Fruit fly (Drosophila melanogaster) whole organism, embryonic: ENCODE measurements around the gene CG34258.

Experiments
- Antp ChIP-seq: fragments of 200-800 bp; sonication (Bioruptor generic); optimal IDR thresholded peaks from 3 replicates; lab custom pipeline; 2016; ENCODE audit warnings: missing biosample characterization, missing genetic modification characterization
- B-H1 ChIP-seq: fragments of 200-800 bp; sonication (Bioruptor generic); IDR thresholded peaks from 3 replicates; pipeline ENCODE4 v1.3.6; 2022; ENCODE audit warnings: missing biosample characterization, missing genetic modification characterization
- CG10366 ChIP-seq: fragments of 200-800 bp; sonication (Bioruptor generic); IDR thresholded peaks from 2 replicates; pipeline ENCODE4 v1.3.6; 2022; ENCODE audit warnings: missing biosample characterization, missing genetic modification characterization
- CG11504 ChIP-seq: fragments of 200-800 bp; sonication (Bioruptor generic); optimal IDR thresholded peaks from 3 replicates; lab custom pipeline; 2019; ENCODE audit warnings: missing biosample characterization, mild to moderate bottlenecking, missing genetic modification characterization, moderate library complexity
- CG13287 ChIP-seq: fragments of 200-800 bp; sonication (Bioruptor generic); IDR thresholded peaks from 2 replicates; pipeline ENCODE4 v1.3.6; 2022; ENCODE audit warnings: missing biosample characterization, missing genetic modification characterization; ENCODE audit not compliant: partially characterized antibody
- CG13894 ChIP-seq: fragments of 200-800 bp; sonication (Bioruptor generic); optimal IDR thresholded peaks from 3 replicates; lab custom pipeline; 2018; ENCODE audit warnings: missing biosample characterization, mild to moderate bottlenecking, missing genetic modification characterization, moderate library complexity
- CG14860 ChIP-seq: fragments of 200-800 bp; sonication (Bioruptor generic); IDR thresholded peaks from 3 replicates; pipeline ENCODE4 v1.3.6; 2022; ENCODE audit warnings: missing biosample characterization, missing genetic modification characterization; ENCODE audit not compliant: partially characterized antibody
- CG15269 ChIP-seq: fragments of 200-800 bp; sonication (Bioruptor generic); optimal IDR thresholded peaks from 2 replicates; lab custom pipeline; 2018; ENCODE audit warnings: missing biosample characterization, mild to moderate bottlenecking, missing genetic modification characterization, moderate library complexity
- CG1529 ChIP-seq: fragments of 200-800 bp; sonication (Bioruptor generic); optimal IDR thresholded peaks from 3 replicates; lab custom pipeline; 2018; ENCODE audit warnings: missing biosample characterization, missing genetic modification characterization
- CG15514 ChIP-seq: fragments of 200-800 bp; sonication (Bioruptor generic); optimal IDR thresholded peaks from 3 replicates; lab custom pipeline; 2017; ENCODE audit warnings: missing biosample characterization, missing genetic modification characterization, mild to moderate bottlenecking, moderate library complexity, missing genetic modification reagents
- CG15696 ChIP-seq: fragments of 200-800 bp; sonication (Bioruptor generic); optimal IDR thresholded peaks from 2 replicates; lab custom pipeline; 2019; ENCODE audit warnings: missing biosample characterization, mild to moderate bottlenecking, missing genetic modification characterization, moderate library complexity
- CG18764 ChIP-seq: fragments of 200-800 bp; sonication (Bioruptor generic); optimal IDR thresholded peaks from 3 replicates; lab custom pipeline; 2016; ENCODE audit warnings: missing biosample characterization, missing genetic modification characterization
- CG2129 ChIP-seq: fragments of 200-800 bp; sonication (Bioruptor generic); IDR thresholded peaks from 2 replicates; pipeline ENCODE4 v1.3.6; 2022; ENCODE audit warnings: missing biosample characterization, missing genetic modification characterization; ENCODE audit not compliant: partially characterized antibody
- CG31365 ChIP-seq: fragments of 200-800 bp; sonication (Bioruptor generic); optimal IDR thresholded peaks from 2 replicates; lab custom pipeline; 2018; ENCODE audit warnings: missing biosample characterization, mild to moderate bottlenecking, missing genetic modification characterization
- CG31388 ChIP-seq: fragments of 200-800 bp; sonication (Bioruptor generic); optimal IDR thresholded peaks from 2 replicates; lab custom pipeline; 2016; ENCODE audit warnings: missing biosample characterization, missing genetic modification characterization
- CG3163 ChIP-seq: fragments of 200-800 bp; sonication (Bioruptor generic); optimal IDR thresholded peaks from 3 replicates; lab custom pipeline; 2016; ENCODE audit warnings: missing biosample characterization, missing genetic modification characterization
- CG34224 ChIP-seq: fragments of 200-800 bp; sonication (Bioruptor generic); IDR thresholded peaks from 3 replicates; pipeline ENCODE4 v1.3.6; 2022; ENCODE audit warnings: missing biosample characterization, missing genetic modification characterization; ENCODE audit not compliant: partially characterized antibody
- CG43689 ChIP-seq: fragments of 200-800 bp; sonication (Bioruptor generic); IDR thresholded peaks from 2 replicates; pipeline ENCODE4 v1.3.6; 2022; ENCODE audit warnings: missing biosample characterization, missing genetic modification characterization
- CG5180 ChIP-seq: fragments of 200-800 bp; sonication (Bioruptor generic); optimal IDR thresholded peaks from 3 replicates; lab custom pipeline; 2017; ENCODE audit warnings: missing biosample characterization, missing genetic modification characterization, mild to moderate bottlenecking, moderate library complexity, missing genetic modification reagents
- CG9727 ChIP-seq: fragments of 200-800 bp; sonication (Bioruptor generic); optimal IDR thresholded peaks from 3 replicates; lab custom pipeline; 2017; ENCODE audit warnings: missing biosample characterization, mild to moderate bottlenecking, missing genetic modification characterization
- CTCF ChIP-seq: fragments of 200-800 bp; sonication (Bioruptor generic); optimal IDR thresholded peaks from 2 replicates; lab custom pipeline; 2017; ENCODE audit warnings: missing biosample characterization, mild to moderate bottlenecking, missing genetic modification characterization, moderate library complexity
- D19A ChIP-seq: fragments of 200-800 bp; optimal IDR thresholded peaks from 3 replicates; lab custom pipeline; 2019; ENCODE audit warnings: missing biosample characterization, mild to moderate bottlenecking, missing genetic modification characterization, moderate library complexity
- Dfd ChIP-seq, 2 experiments: fragments of >200 bp; optimal IDR thresholded peaks; 2 replicates each; lab custom pipeline; 2017; ENCODE audit warnings: missing biosample characterization in 2 of 2, missing genetic modification characterization in 2 of 2
- H2.0 ChIP-seq: fragments of 200-800 bp; sonication (Bioruptor generic); IDR thresholded peaks from 2 replicates; pipeline ENCODE4 v1.3.6; 2022; ENCODE audit warnings: missing biosample characterization, missing genetic modification characterization
- Hmr ChIP-seq: fragments of 200-800 bp; sonication (Bioruptor generic); optimal IDR thresholded peaks from 3 replicates; lab custom pipeline; 2017; ENCODE audit warnings: mild to moderate bottlenecking, missing biosample characterization, missing genetic modification reagents, missing genetic modification characterization
- Poxn ChIP-seq: fragments of 200-800 bp; sonication (Bioruptor generic); IDR thresholded peaks from 2 replicates; pipeline ENCODE4 v1.3.6; 2022; ENCODE audit warnings: missing biosample characterization, missing genetic modification characterization
- Rfx ChIP-seq: fragments of 200-800 bp; sonication (Bioruptor generic); IDR thresholded peaks from 2 replicates; pipeline ENCODE4 v1.3.6; 2022; ENCODE audit warnings: missing biosample characterization, missing genetic modification characterization
- Tbp ChIP-seq: fragments of >200 bp; optimal IDR thresholded peaks from 2 replicates; lab custom pipeline; 2018; ENCODE audit warnings: missing biosample characterization, missing genetic modification characterization
- ab ChIP-seq: fragments of 200-800 bp; sonication (Bioruptor generic); optimal IDR thresholded peaks from 2 replicates; lab custom pipeline; 2016; ENCODE audit warnings: missing biosample characterization, missing genetic modification characterization
- al ChIP-seq: fragments of 200-800 bp; sonication (Bioruptor generic); IDR thresholded peaks from 2 replicates; pipeline ENCODE4 v1.3.6; 2022; ENCODE audit warnings: missing biosample characterization, missing genetic modification characterization
- amos ChIP-seq: fragments of 200-800 bp; sonication (Bioruptor generic); IDR thresholded peaks from 2 replicates; pipeline ENCODE4 v1.3.6; 2022; ENCODE audit warnings: missing biosample characterization, missing genetic modification characterization; ENCODE audit not compliant: partially characterized antibody
- cg ChIP-seq: fragments of 200-800 bp; sonication (Bioruptor generic); optimal IDR thresholded peaks from 3 replicates; lab custom pipeline; 2019; ENCODE audit warnings: missing biosample characterization, mild to moderate bottlenecking, missing genetic modification characterization, moderate library complexity
- fd96Cb ChIP-seq: fragments of 200-800 bp; sonication (Bioruptor generic); optimal IDR thresholded peaks from 2 replicates; lab custom pipeline; 2018; ENCODE audit warnings: missing biosample characterization, mild to moderate bottlenecking, missing genetic modification characterization, moderate library complexity
- hkb ChIP-seq, 2 experiments: fragments of 200-800 bp in 1 of 2; fragments of >200 bp in 1 of 2; sonication (Bioruptor generic) in 1 of 2; IDR thresholded peaks in 1 of 2; optimal IDR thresholded peaks in 1 of 2; 2 replicates each; pipeline versions ENCODE4 v1.3.6 to Lab custom; 2017 to 2022; ENCODE audit warnings: missing biosample characterization in 1 of 2, missing genetic modification characterization in 1 of 2
- inv ChIP-seq: fragments of 200-800 bp; sonication (Bioruptor generic); IDR thresholded peaks from 2 replicates; pipeline ENCODE4 v1.3.6; 2022; ENCODE audit warnings: missing biosample characterization, missing genetic modification characterization; ENCODE audit not compliant: partially characterized antibody
- kni ChIP-seq: fragments of 200-800 bp; sonication (Bioruptor generic); optimal IDR thresholded peaks from 3 replicates; lab custom pipeline; 2017; ENCODE audit warnings: mild to moderate bottlenecking, missing biosample characterization, missing genetic modification reagents, missing genetic modification characterization
- nerfin-2 ChIP-seq: fragments of 200-800 bp; sonication (Bioruptor generic); IDR thresholded peaks from 2 replicates; pipeline ENCODE4 v1.3.6; 2022; ENCODE audit warnings: missing biosample characterization, missing genetic modification characterization; ENCODE audit not compliant: partially characterized antibody
- p53 ChIP-seq: fragments of 200-800 bp; sonication (Bioruptor generic); optimal IDR thresholded peaks from 2 replicates; lab custom pipeline; 2016; ENCODE audit warnings: missing biosample characterization, missing genetic modification characterization
- pum ChIP-seq: fragments of 200-800 bp; sonication (Bioruptor generic); optimal IDR thresholded peaks from 2 replicates; lab custom pipeline; 2016; ENCODE audit warnings: missing biosample characterization, missing genetic modification characterization
- pzg ChIP-seq: fragments of 200-800 bp; sonication (Bioruptor generic); optimal IDR thresholded peaks from 3 replicates; lab custom pipeline; 2018; ENCODE audit warnings: missing biosample characterization, mild to moderate bottlenecking, missing genetic modification characterization, moderate library complexity
- repo ChIP-seq: fragments of 200-800 bp; sonication (Bioruptor generic); optimal IDR thresholded peaks from 2 replicates; lab custom pipeline; 2016; ENCODE audit warnings: missing biosample characterization, missing genetic modification characterization
- salm ChIP-seq: fragments of 200-800 bp; sonication (Bioruptor generic); optimal IDR thresholded peaks from 2 replicates; lab custom pipeline; 2018; ENCODE audit warnings: missing biosample characterization, mild to moderate bottlenecking, missing genetic modification characterization
- seq ChIP-seq: fragments of 200-800 bp; sonication (Bioruptor generic); IDR thresholded peaks from 2 replicates; pipeline ENCODE4 v1.3.6; 2022; ENCODE audit warnings: missing biosample characterization, missing genetic modification characterization

The CG34258 gene

dm6 chr3L:19991714-19992231 is 40.0 kb upstream of the CG34258 start, which contains the start of the genes CG7646 and Nca (continued):
- peak; percentile 21 for TF ChIP-seq cg (GFP tag; lab: Kevin White, UChicago)
- TF ChIP-seq al (GFP tag; lab: Robert Waterston, UW), result no peak
- no peak for TF ChIP-seq CG31388 (GFP tag; lab: Kevin White, UChicago)
- TF ChIP-seq ab (GFP tag; lab: Kevin White, UChicago), result no peak
- no peak for TF ChIP-seq CG11504 (tag; lab: Kevin White, UChicago)
- TF ChIP-seq CTCF (GFP tag; lab: Kevin White, UChicago), result peak; percentile 28
- no peak for TF ChIP-seq CG13894 (tag; lab: Kevin White, UChicago)
- no peak for TF ChIP-seq CG10366 (GFP tag; lab: Robert Waterston, UW)
- no peak for TF ChIP-seq Tbp (GFP tag; lab: Kevin White, UChicago)
- TF ChIP-seq seq, result no peak; the same call in 1 of the 2 replicates
- TF ChIP-seq amos (GFP tag; lab: Robert Waterston, UW), result peak; percentile 96
- TF ChIP-seq CG1529, result no peak
- peak; percentile 88 for TF ChIP-seq CG14860 (GFP tag; lab: Robert Waterston, UW)
- TF ChIP-seq pzg (GFP tag; lab: Kevin White, UChicago), result peak; percentile 67
- TF ChIP-seq CG5180 (GFP tag; lab: Kevin White, UChicago), result no peak
- TF ChIP-seq pum (GFP tag; lab: Kevin White, UChicago), result no peak
- no peak for TF ChIP-seq hkb (optimal IDR thresholded peaks at IDR 0.05; lab: Kevin White, UChicago)
- no peak for TF ChIP-seq hkb (GFP tag; IDR thresholded peaks at IDR 0.05; lab: Robert Waterston, UW)
- TF ChIP-seq kni (GFP tag; lab: Kevin White, UChicago), result peak; percentile 80
- TF ChIP-seq Antp (GFP tag; lab: Kevin White, UChicago), result no peak
- TF ChIP-seq repo (GFP tag; lab: Kevin White, UChicago), result no peak
- no peak; the same call in 1 of the 2 replicates for TF ChIP-seq Rfx (GFP tag; lab: Robert Waterston, UW)
- TF ChIP-seq H2.0 (GFP tag; lab: Robert Waterston, UW), result no peak
- TF ChIP-seq Dfd (GFP tag; optimal IDR thresholded peaks at IDR 0.05; lab: Kevin White, UChicago), result no peak
- no peak for TF ChIP-seq CG18764 (GFP tag; lab: Kevin White, UChicago)
- no peak for TF ChIP-seq CG31365 (tag; lab: Kevin White, UChicago)
- no peak for TF ChIP-seq Poxn (GFP tag; lab: Robert Waterston, UW)
- no peak for TF ChIP-seq p53 (GFP tag; lab: Kevin White, UChicago)
- TF ChIP-seq CG2129 (GFP tag; lab: Robert Waterston, UW), result peak; percentile 69
- TF ChIP-seq CG15269, result no peak
- TF ChIP-seq B-H1 (GFP tag; lab: Robert Waterston, UW), result no peak; the same call in 2 of the 3 replicates
- TF ChIP-seq fd96Cb (tag; lab: Kevin White, UChicago), result no peak
- no peak for TF ChIP-seq Hmr
- TF ChIP-seq inv (GFP tag; lab: Robert Waterston, UW), result peak; percentile 92
- no peak for TF ChIP-seq CG9727
- TF ChIP-seq CG13287 (GFP tag; lab: Robert Waterston, UW), result peak; percentile 94
- TF ChIP-seq CG15514 (GFP tag; lab: Kevin White, UChicago), result peak; percentile 89
- peak; percentile 47 for TF ChIP-seq CG15696 (tag; lab: Kevin White, UChicago)
- TF ChIP-seq salm (tag; lab: Kevin White, UChicago), result no peak
- peak; percentile 87 for TF ChIP-seq CG34224 (GFP tag; lab: Robert Waterston, UW)
- TF ChIP-seq nerfin-2 (GFP tag; lab: Robert Waterston, UW), result peak; percentile 69; the same call in 1 of the 2 replicates
- TF ChIP-seq CG3163 (GFP tag; lab: Kevin White, UChicago), result no peak
- no peak for TF ChIP-seq CG43689 (GFP tag; lab: Robert Waterston, UW)
- peak; percentile 13 for TF ChIP-seq D19A
